Fruit fly (Drosophila melanogaster): ENCODE results near the gene rg.

The rg gene

DNA sequence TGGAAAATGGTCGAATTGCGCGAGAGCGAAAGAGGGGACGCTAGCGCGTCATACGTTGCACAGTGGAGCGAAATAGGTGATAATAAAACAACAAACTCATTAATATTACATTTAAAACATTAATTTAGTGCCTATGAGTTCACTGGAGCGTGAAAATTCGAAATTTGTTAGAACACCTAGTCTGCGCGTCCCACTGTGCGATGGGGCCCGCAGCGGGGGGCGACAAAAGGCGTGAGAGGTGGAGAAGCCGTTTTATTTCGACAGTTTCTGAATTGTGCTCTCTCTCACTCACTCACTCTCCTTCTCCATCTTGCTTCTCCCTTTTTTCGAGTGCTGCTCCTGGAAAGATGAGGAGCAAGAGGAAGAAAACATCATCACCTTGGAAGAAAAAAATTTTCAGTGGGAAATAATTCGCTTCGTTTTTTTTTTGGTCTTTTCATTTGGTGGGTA, 1.9 kb upstream of the rg start (continued):
- TF ChIP-seq Bteb2 (GFP tag; optimal IDR thresholded peaks at IDR 0.05) (peak; percentile 89), nom (GFP tag; optimal IDR thresholded peaks at IDR 0.05) (peak; percentile 74), CG15269 (tag; optimal IDR thresholded peaks at IDR 0.05) (peak; percentile 92), CG2875 (GFP tag; optimal IDR thresholded peaks at IDR 0.05) (peak; percentile 93), Fer1 (GFP tag; optimal IDR thresholded peaks at IDR 0.05) (peak; percentile 97), Poxn (GFP tag; IDR thresholded peaks at IDR 0.05) (peak; percentile 81), HHEX (GFP tag; optimal IDR thresholded peaks at IDR 0.05) (peak; percentile 95), CG3281 (GFP tag; optimal IDR thresholded peaks at IDR 0.05) (peak; percentile 93), Hr51 (GFP tag; optimal IDR thresholded peaks at IDR 0.05) (peak; percentile 89 to 94), dm (GFP tag; optimal IDR thresholded peaks at IDR 0.05) (peak; percentile 86), CG12942 (GFP tag; optimal IDR thresholded peaks at IDR 0.05) (peak; percentile 88), shn (GFP tag; optimal IDR thresholded peaks at IDR 0.05) (peak; percentile 88), Xrp1 (GFP tag; IDR thresholded peaks at IDR 0.05) (peak; percentile 98), CG4730 (GFP tag; IDR thresholded peaks at IDR 0.05) (peak; percentile 94), otp (GFP tag; IDR thresholded peaks at IDR 0.05) (peak; percentile 98), CG18599 (GFP tag; optimal IDR thresholded peaks at IDR 0.05) (peak; percentile 98), tio (GFP tag; optimal IDR thresholded peaks at IDR 0.05) (peak; percentile 84), D (optimal IDR thresholded peaks at IDR 0.05) (no peak), D (GFP tag; optimal IDR thresholded peaks at IDR 0.05) (peak; percentile 92), caup (GFP tag; optimal IDR thresholded peaks at IDR 0.05; ENCODE audit: severe bottlenecking) (peak; percentile 96), Adf1 (GFP tag; IDR thresholded peaks at IDR 0.05) (peak; percentile 82), PHDP (tag; optimal IDR thresholded peaks at IDR 0.05) (peak; percentile 89), Stat92E (GFP tag; optimal IDR thresholded peaks at IDR 0.05) (peak in 1 of 3 experiments; percentile 25), CG11696 (GFP tag; IDR thresholded peaks at IDR 0.05) (peak; percentile 57), CG16815 (GFP tag; optimal IDR thresholded peaks at IDR 0.05) (peak; percentile 94), pho (GFP tag; optimal IDR thresholded peaks at IDR 0.05) (peak; percentile 91), cato (GFP tag; optimal IDR thresholded peaks at IDR 0.05; ENCODE audit: borderline replicate concordance) (peak; percentile 72), Atf-2 (GFP tag; optimal IDR thresholded peaks at IDR 0.05) (peak; percentile 93), Pdp1 (GFP tag; optimal IDR thresholded peaks at IDR 0.05) (peak; percentile 95 to 96), MESR4 (GFP tag; optimal IDR thresholded peaks at IDR 0.05) (peak; percentile 51), CG3838 (GFP tag; optimal IDR thresholded peaks at IDR 0.05) (peak; percentile 58), Sry-β (GFP tag; optimal IDR thresholded peaks at IDR 0.05) (peak; percentile 41), dati (GFP tag; IDR thresholded peaks at IDR 0.05) (peak; percentile 88), Ada2b (GFP tag; IDR thresholded peaks at IDR 0.05) (peak; percentile 97), pb (GFP tag; optimal IDR thresholded peaks at IDR 0.05) (peak; percentile 92), B-H2 (GFP tag; optimal IDR thresholded peaks at IDR 0.05) (peak; percentile 91), kay (GFP tag; optimal IDR thresholded peaks at IDR 0.05) (peak; percentile 85), CG14965 (GFP tag; optimal IDR thresholded peaks at IDR 0.05; ENCODE audit: borderline replicate concordance) (peak; percentile 68), CG12744 (GFP tag; optimal IDR thresholded peaks at IDR 0.05) (peak; percentile 90), Meics (GFP tag; optimal IDR thresholded peaks at IDR 0.05) (peak; percentile 96), CG10565 (GFP tag; optimal IDR thresholded peaks at IDR 0.05) (peak; percentile 87), al (GFP tag; IDR thresholded peaks at IDR 0.05) (peak; percentile 93), mam (GFP tag; optimal IDR thresholded peaks at IDR 0.05) (peak; percentile 95), NFAT (GFP tag; IDR thresholded peaks at IDR 0.05) (peak; percentile 95), ems (GFP tag; optimal IDR thresholded peaks at IDR 0.05) (peak; percentile 94), CG10654 (GFP tag; optimal IDR thresholded peaks at IDR 0.05) (peak; percentile 89), tap (tag; optimal IDR thresholded peaks at IDR 0.05) (peak; percentile 86), CG14050 (GFP tag; IDR thresholded peaks at IDR 0.05) (peak; percentile 96), Asciz (GFP tag; optimal IDR thresholded peaks at IDR 0.05) (peak; percentile 86), Rx (GFP tag; IDR thresholded peaks at IDR 0.05) (peak; percentile 98)

Data from whole organism, embryonic.